Worm (Caenorhabditis elegans): Measurements from ENCODE around the gene pir-2.
A peak's percentile ranks its signal among the peaks of the same experiment; 100 is the strongest.

The pir-2 gene

ce11 chrIII:9487454-9487853 is 44.0 kb upstream of the pir-2 start:
- TF ChIP-seq lsy-2 (tag; optimal IDR thresholded peaks at IDR 0.05) (no peak), dve-1 (tag; optimal IDR thresholded peaks at IDR 0.05; ENCODE audit: insufficient read depth) (peak; percentile 67), nhr-28 (tag; optimal IDR thresholded peaks at IDR 0.05) (peak; percentile 53), Y5F2A.4 (GFP tag; optimal IDR thresholded peaks at IDR 0.05) (no peak), dmd-8 (GFP tag; IDR thresholded peaks at IDR 0.05) (no peak), dmd-6 (GFP tag; IDR thresholded peaks at IDR 0.05) (peak; percentile 53), nhr-11 (tag; optimal IDR thresholded peaks at IDR 0.05) (no peak), cey-2 (tag; optimal IDR thresholded peaks at IDR 0.05; ENCODE audit: borderline replicate concordance, insufficient read depth) (no peak), dmd-9 (GFP tag; IDR thresholded peaks at IDR 0.05) (no peak), mdt-29 (GFP tag; IDR thresholded peaks at IDR 0.05) (no peak), ZK337.2 (GFP tag; IDR thresholded peaks at IDR 0.05) (no peak), T20F7.1 (GFP tag; optimal IDR thresholded peaks at IDR 0.05) (no peak), ceh-62 (tag; optimal IDR thresholded peaks at IDR 0.05) (no peak), mes-2 (tag; optimal IDR thresholded peaks at IDR 0.05; ENCODE audit: poor library complexity, severe bottlenecking) (no peak), daf-12 (tag; optimal IDR thresholded peaks at IDR 0.05) (no peak), D1046.2 (GFP tag; IDR thresholded peaks at IDR 0.05) (no peak), fkh-10 (GFP tag; optimal IDR thresholded peaks at IDR 0.05) (no peak), pqm-1 (tag; optimal IDR thresholded peaks at IDR 0.05) (peak; percentile 66), daf-16 (GFP tag; optimal IDR thresholded peaks at IDR 0.05) (no peak), daf-16 (tag; optimal IDR thresholded peaks at IDR 0.05) (peak; percentile 85), lin-29 (GFP tag; IDR thresholded peaks at IDR 0.05) (no peak), gei-8 (GFP tag; optimal IDR thresholded peaks at IDR 0.05) (no peak), hlh-11 (tag; optimal IDR thresholded peaks at IDR 0.05) (peak; percentile 31), ZK546.5 (tag; optimal IDR thresholded peaks at IDR 0.05) (no peak), nhr-10 (tag; optimal IDR thresholded peaks at IDR 0.05) (no peak), jun-1 (tag; optimal IDR thresholded peaks at IDR 0.05) (no peak), nhr-77 (tag; optimal IDR thresholded peaks at IDR 0.05) (peak; percentile 54)

ce11 chrIII:9485373-9485772 is 41.9 kb upstream of the pir-2 start, which contains the start of gene bre-3:
Gene bre-3, minus strand, starts transcription at chrIII:9485473.
- TF ChIP-seq aha-1 (tag): peak; percentile 69
- no peak for TF ChIP-seq tag-97 (GFP tag; IDR thresholded peaks at IDR 0.05)

- TF ChIP-seq nhr-48 (tag; optimal IDR thresholded peaks at IDR 0.05) (peak; percentile 3), unc-62 (GFP tag; optimal IDR thresholded peaks at IDR 0.05 in 1 of 2) (peak in 1 of 2 experiments; percentile 23), unc-62 (tag; optimal IDR thresholded peaks at IDR 0.05) (no peak), spr-1 (tag; optimal IDR thresholded peaks at IDR 0.05) (no peak), mep-1 (tag; optimal IDR thresholded peaks at IDR 0.05) (peak; percentile 4), fos-1 (tag; optimal IDR thresholded peaks at IDR 0.05) (no peak), mxl-2 (GFP tag; conservative IDR thresholded peaks at IDR 0.05) (no peak), ceh-82 (tag; optimal IDR thresholded peaks at IDR 0.05) (no peak), rbr-2 (tag; optimal IDR thresholded peaks at IDR 0.05) (peak; percentile 18), daf-16 (GFP tag; optimal IDR thresholded peaks at IDR 0.05) (no peak), daf-16 (tag; optimal IDR thresholded peaks at IDR 0.05) (no peak), lin-1 (GFP tag; IDR thresholded peaks at IDR 0.05) (no peak), ztf-11 (tag; optimal IDR thresholded peaks at IDR 0.05) (no peak), spr-3 (GFP tag; optimal IDR thresholded peaks at IDR 0.05) (no peak), zip-11 (GFP tag; IDR thresholded peaks at IDR 0.05) (no peak), sdz-12 (GFP tag; optimal IDR thresholded peaks at IDR 0.05) (no peak), nhr-28 (tag; optimal IDR thresholded peaks at IDR 0.05) (no peak), mxl-3 (GFP tag; optimal IDR thresholded peaks at IDR 0.05) (no peak), set-16 (GFP tag; IDR thresholded peaks at IDR 0.05) (no peak), nhr-11 (tag; optimal IDR thresholded peaks at IDR 0.05) (peak; percentile 21), php-3 (GFP tag; IDR thresholded peaks at IDR 0.05) (no peak), mes-2 (tag; optimal IDR thresholded peaks at IDR 0.05; ENCODE audit: poor library complexity, severe bottlenecking) (peak; percentile 34), T26A8.4 (GFP tag; IDR thresholded peaks at IDR 0.05) (no peak), ceh-20 (GFP tag; IDR thresholded peaks at IDR 0.05) (no peak), hlh-11 (tag; optimal IDR thresholded peaks at IDR 0.05) (no peak)
Observed at ce11 chrIII:9483716-9484115, 40.3 kb upstream of the pir-2 start.
